Fruit fly (Drosophila melanogaster) whole organism, embryonic: ENCODE data around the gene edin.

Source experiments
- Adf1 ChIP-seq: fragments of 200-800 bp; sonication (Bioruptor generic); IDR thresholded peaks from 2 replicates; pipeline ENCODE4 v1.3.6; 2022; ENCODE audit warnings: missing biosample characterization, missing genetic modification characterization
- Atf3 ChIP-seq: fragments of 200-800 bp; sonication (Bioruptor generic); optimal IDR thresholded peaks from 3 replicates; lab custom pipeline; 2016; ENCODE audit warnings: missing biosample characterization, missing genetic modification characterization
- BtbVII ChIP-seq: fragments of 200-800 bp; sonication (Bioruptor generic); optimal IDR thresholded peaks from 3 replicates; lab custom pipeline; 2017; ENCODE audit warnings: missing biosample characterization, mild to moderate bottlenecking, missing genetic modification characterization
- CG10431 ChIP-seq: fragments of 200-800 bp; sonication (Bioruptor generic); optimal IDR thresholded peaks from 3 replicates; lab custom pipeline; 2018; ENCODE audit warnings: missing biosample characterization, mild to moderate bottlenecking, missing genetic modification characterization
- CG12104 ChIP-seq: fragments of 200-800 bp; sonication (Bioruptor generic); optimal IDR thresholded peaks from 3 replicates; lab custom pipeline; 2016; ENCODE audit warnings: missing biosample characterization, missing genetic modification characterization
- CG12236 ChIP-seq: fragments of 200-800 bp; sonication (Bioruptor generic); optimal IDR thresholded peaks from 2 replicates; lab custom pipeline; 2016; ENCODE audit warnings: missing biosample characterization, missing genetic modification characterization
- CG14965 ChIP-seq: fragments of 200-800 bp; sonication (Bioruptor generic); optimal IDR thresholded peaks from 2 replicates; lab custom pipeline; 2016; ENCODE audit warnings: missing biosample characterization, missing genetic modification characterization, borderline replicate concordance
- CG1603 ChIP-seq: fragments of 200-800 bp; sonication (Bioruptor generic); optimal IDR thresholded peaks from 2 replicates; lab custom pipeline; 2019; ENCODE audit warnings: missing biosample characterization, mild to moderate bottlenecking, missing genetic modification characterization, moderate library complexity
- CG17912 ChIP-seq: fragments of 200-800 bp; sonication (Bioruptor generic); optimal IDR thresholded peaks from 2 replicates; lab custom pipeline; 2018; ENCODE audit warnings: missing biosample characterization, mild to moderate bottlenecking, missing genetic modification characterization
- CG18764 ChIP-seq: fragments of 200-800 bp; sonication (Bioruptor generic); optimal IDR thresholded peaks from 3 replicates; lab custom pipeline; 2016; ENCODE audit warnings: missing biosample characterization, missing genetic modification characterization
- CG2116 ChIP-seq: fragments of 200-800 bp; sonication (Bioruptor generic); optimal IDR thresholded peaks from 3 replicates; lab custom pipeline; 2018; ENCODE audit warnings: missing biosample characterization, mild to moderate bottlenecking, missing genetic modification characterization
- CG3065 ChIP-seq: fragments of 200-800 bp; sonication (Bioruptor generic); optimal IDR thresholded peaks from 2 replicates; lab custom pipeline; 2016; ENCODE audit warnings: missing biosample characterization, missing genetic modification characterization
- CG3163 ChIP-seq: fragments of 200-800 bp; sonication (Bioruptor generic); optimal IDR thresholded peaks from 3 replicates; lab custom pipeline; 2016; ENCODE audit warnings: missing biosample characterization, missing genetic modification characterization
- CG32772 ChIP-seq: fragments of 200-800 bp; sonication (Bioruptor generic); IDR thresholded peaks from 2 replicates; pipeline ENCODE4 v1.3.6; 2022; ENCODE audit warnings: missing biosample characterization, missing genetic modification characterization
- CG34224 ChIP-seq: fragments of 200-800 bp; sonication (Bioruptor generic); IDR thresholded peaks from 3 replicates; pipeline ENCODE4 v1.3.6; 2022; ENCODE audit warnings: missing biosample characterization, missing genetic modification characterization; ENCODE audit not compliant: partially characterized antibody
- CG3847 ChIP-seq: fragments of 200-800 bp; sonication (Bioruptor generic); IDR thresholded peaks from 2 replicates; pipeline ENCODE4 v1.3.6; 2022; ENCODE audit warnings: missing biosample characterization, missing genetic modification characterization
- CG4404 ChIP-seq: fragments of 200-800 bp; sonication (Bioruptor generic); IDR thresholded peaks from 2 replicates; pipeline ENCODE4 v1.3.6; 2022; ENCODE audit warnings: missing biosample characterization, missing genetic modification characterization
- CG4617 ChIP-seq: fragments of 200-800 bp; sonication (Bioruptor generic); optimal IDR thresholded peaks from 3 replicates; lab custom pipeline; 2016; ENCODE audit warnings: missing biosample characterization, missing genetic modification characterization, borderline replicate concordance
- CG4707 ChIP-seq: fragments of 200-800 bp; sonication (Bioruptor generic); optimal IDR thresholded peaks from 2 replicates; lab custom pipeline; 2018; ENCODE audit warnings: missing biosample characterization, mild to moderate bottlenecking, missing genetic modification characterization, moderate library complexity
- CG5245 ChIP-seq: fragments of 200-800 bp; sonication (Bioruptor generic); optimal IDR thresholded peaks from 3 replicates; lab custom pipeline; 2016; ENCODE audit warnings: missing biosample characterization, missing genetic modification characterization
- CG7839 ChIP-seq: fragments of 200-800 bp; sonication (Bioruptor generic); optimal IDR thresholded peaks from 3 replicates; lab custom pipeline; 2018; ENCODE audit warnings: missing biosample characterization, mild to moderate bottlenecking, missing genetic modification characterization, moderate library complexity
- CG9727 ChIP-seq: fragments of 200-800 bp; sonication (Bioruptor generic); optimal IDR thresholded peaks from 3 replicates; lab custom pipeline; 2017; ENCODE audit warnings: missing biosample characterization, mild to moderate bottlenecking, missing genetic modification characterization
- CrebB ChIP-seq: fragments of 200-800 bp; sonication (Bioruptor generic); optimal IDR thresholded peaks from 3 replicates; lab custom pipeline; 2018; ENCODE audit warnings: missing biosample characterization, mild to moderate bottlenecking, missing genetic modification characterization
- Doc3 ChIP-seq: fragments of 200-800 bp; sonication (Bioruptor generic); IDR thresholded peaks from 3 replicates; pipeline ENCODE4 v1.3.6; 2022; ENCODE audit warnings: missing biosample characterization, missing genetic modification characterization; ENCODE audit not compliant: partially characterized antibody
- Ets97D ChIP-seq: fragments of 200-800 bp; sonication (Bioruptor generic); optimal IDR thresholded peaks from 3 replicates; lab custom pipeline; 2016; ENCODE audit warnings: missing biosample characterization, missing genetic modification characterization
- Gsc ChIP-seq: fragments of 200-800 bp; sonication (Bioruptor generic); IDR thresholded peaks from 2 replicates; pipeline ENCODE4 v1.3.6; 2022; ENCODE audit warnings: missing biosample characterization, missing genetic modification characterization
- Hmr ChIP-seq: fragments of 200-800 bp; sonication (Bioruptor generic); optimal IDR thresholded peaks from 3 replicates; lab custom pipeline; 2017; ENCODE audit warnings: mild to moderate bottlenecking, missing biosample characterization, missing genetic modification reagents, missing genetic modification characterization
- Meics ChIP-seq: fragments of 200-800 bp; sonication (Bioruptor generic); optimal IDR thresholded peaks from 2 replicates; lab custom pipeline; 2017; ENCODE audit warnings: missing biosample characterization, mild to moderate bottlenecking, missing genetic modification characterization
- Myb ChIP-seq: fragments of 200-800 bp; sonication (Bioruptor generic); optimal IDR thresholded peaks from 2 replicates; lab custom pipeline; 2016; ENCODE audit warnings: missing biosample characterization, missing genetic modification characterization
- Nf-YA ChIP-seq: fragments of 200-800 bp; sonication (Bioruptor generic); IDR thresholded peaks from 2 replicates; pipeline ENCODE4 v1.3.6; 2022; ENCODE audit warnings: missing biosample characterization, missing genetic modification characterization
- ac ChIP-seq: fragments of 200-800 bp; sonication (Bioruptor generic); optimal IDR thresholded peaks from 3 replicates; lab custom pipeline; 2017; ENCODE audit warnings: missing biosample characterization, mild to moderate bottlenecking, missing genetic modification characterization
- ase ChIP-seq: fragments of 200-800 bp; sonication (Bioruptor generic); IDR thresholded peaks from 3 replicates; pipeline ENCODE4 v1.3.6; 2022; ENCODE audit warnings: missing biosample characterization, missing genetic modification characterization
- bigmax ChIP-seq: fragments of 200-800 bp; sonication (Bioruptor generic); optimal IDR thresholded peaks from 2 replicates; lab custom pipeline; 2018; ENCODE audit warnings: missing biosample characterization, mild to moderate bottlenecking, missing genetic modification characterization
- crp ChIP-seq, 2 experiments: fragments of 200-800 bp; sonication (Bioruptor generic); optimal IDR thresholded peaks; 2 replicates in 1 of 2; 3 replicates in 1 of 2; lab custom pipeline; 2017; ENCODE audit warnings: missing biosample characterization in 2 of 2, missing genetic modification characterization in 2 of 2, mild to moderate bottlenecking in 1 of 2, moderate library complexity in 1 of 2
- ftz-f1 ChIP-seq: fragments of 200-800 bp; sonication (Bioruptor generic); optimal IDR thresholded peaks from 2 replicates; lab custom pipeline; 2016; ENCODE audit warnings: missing biosample characterization, missing genetic modification characterization
- gsb ChIP-seq: fragments of 200-800 bp; sonication (Bioruptor generic); IDR thresholded peaks from 2 replicates; pipeline ENCODE4 v1.3.6; 2022; ENCODE audit warnings: missing biosample characterization, missing genetic modification characterization
- hbn ChIP-seq: fragments of 200-800 bp; sonication (Bioruptor generic); IDR thresholded peaks from 2 replicates; pipeline ENCODE4 v1.3.6; 2022; ENCODE audit warnings: missing biosample characterization, missing genetic modification characterization; ENCODE audit not compliant: partially characterized antibody
- insv ChIP-seq, 2 experiments: fragments of 200-800 bp; sonication (Bioruptor generic); optimal IDR thresholded peaks; 3 replicates each; lab custom pipeline; 2016 to 2018; ENCODE audit warnings: missing biosample characterization in 2 of 2, missing genetic modification characterization in 2 of 2
- lab ChIP-seq: fragments of 200-800 bp; sonication (Bioruptor generic); optimal IDR thresholded peaks from 3 replicates; lab custom pipeline; 2017; ENCODE audit warnings: missing biosample characterization, missing genetic modification characterization, mild to moderate bottlenecking, moderate library complexity, missing genetic modification reagents
- lilli ChIP-seq: fragments of 200-800 bp; sonication (Bioruptor generic); optimal IDR thresholded peaks from 3 replicates; lab custom pipeline; 2016; ENCODE audit warnings: missing biosample characterization, missing genetic modification characterization
- mirr ChIP-seq: fragments of 200-800 bp; sonication (Bioruptor generic); optimal IDR thresholded peaks from 3 replicates; lab custom pipeline; 2018; ENCODE audit warnings: missing biosample characterization, mild to moderate bottlenecking, missing genetic modification characterization
- oc ChIP-seq: fragments of 200-800 bp; sonication (Bioruptor generic); optimal IDR thresholded peaks from 2 replicates; lab custom pipeline; 2018; ENCODE audit warnings: missing biosample characterization, mild to moderate bottlenecking, missing genetic modification characterization, moderate library complexity
- odd ChIP-seq: fragments of 200-800 bp; sonication (Bioruptor generic); optimal IDR thresholded peaks from 2 replicates; lab custom pipeline; 2017; ENCODE audit warnings: missing biosample characterization, mild to moderate bottlenecking, missing genetic modification characterization
- org-1 ChIP-seq: fragments of 200-800 bp; sonication (Bioruptor generic); optimal IDR thresholded peaks from 2 replicates; lab custom pipeline; 2017; ENCODE audit warnings: missing biosample characterization, missing genetic modification characterization
- p53 ChIP-seq: fragments of 200-800 bp; sonication (Bioruptor generic); optimal IDR thresholded peaks from 2 replicates; lab custom pipeline; 2016; ENCODE audit warnings: missing biosample characterization, missing genetic modification characterization
- peb ChIP-seq: fragments of 200-800 bp; sonication (Bioruptor generic); IDR thresholded peaks from 2 replicates; pipeline ENCODE4 v1.3.6; 2022; ENCODE audit warnings: missing biosample characterization, missing genetic modification characterization
- phol ChIP-seq: fragments of 200-800 bp; sonication (Bioruptor generic); optimal IDR thresholded peaks from 3 replicates; lab custom pipeline; 2018; ENCODE audit warnings: missing biosample characterization, mild to moderate bottlenecking, missing genetic modification characterization, moderate library complexity
- pnt ChIP-seq: fragments of 200-800 bp; sonication (Bioruptor generic); optimal IDR thresholded peaks from 3 replicates; lab custom pipeline; 2016; ENCODE audit warnings: missing biosample characterization, missing genetic modification characterization
- rib ChIP-seq: fragments of 200-800 bp; sonication (Bioruptor generic); IDR thresholded peaks from 2 replicates; pipeline ENCODE4 v1.3.6; 2022; ENCODE audit warnings: missing biosample characterization, missing genetic modification characterization
- sim ChIP-seq: fragments of 200-800 bp; sonication (Bioruptor generic); IDR thresholded peaks from 2 replicates; pipeline ENCODE4 v1.3.6; 2022; ENCODE audit warnings: missing biosample characterization, missing genetic modification characterization
- sna ChIP-seq: fragments of 200-800 bp; sonication (Bioruptor generic); IDR thresholded peaks from 2 replicates; pipeline ENCODE4 v1.3.6; 2022; ENCODE audit warnings: missing biosample characterization, missing genetic modification characterization; ENCODE audit not compliant: partially characterized antibody

Gene edin

DNA sequence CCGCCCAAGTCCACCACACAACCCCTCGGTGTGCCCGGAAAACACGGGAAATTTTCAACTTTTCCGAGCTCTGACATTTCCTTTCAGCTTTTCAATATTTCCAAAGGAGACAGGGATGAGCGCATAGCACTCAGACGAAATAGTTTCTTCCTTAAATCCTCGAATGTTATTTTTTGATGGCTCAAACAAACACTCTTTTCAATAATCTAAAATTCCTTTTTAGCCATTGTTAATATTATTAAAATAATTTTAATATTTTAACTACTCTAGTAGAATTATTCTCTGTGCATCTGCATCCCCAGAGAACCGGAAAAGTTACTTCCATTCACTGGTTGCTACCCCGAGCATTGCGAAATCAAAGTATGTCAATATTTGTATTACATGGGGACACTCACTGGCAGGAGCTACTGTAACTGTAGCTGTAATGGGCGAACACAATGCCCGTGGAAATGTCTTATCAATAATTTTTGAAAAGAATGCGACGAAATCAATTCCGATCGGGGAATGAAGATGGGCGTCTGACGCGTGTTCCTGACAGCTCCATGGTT lies 36.9 kb upstream of the edin start (continued):
- TF ChIP-seq CG3163 (GFP tag; lab: Kevin White, UChicago) (no peak), lilli (no peak), peb (no peak), CG18764 (GFP tag; lab: Kevin White, UChicago) (no peak), mirr (GFP tag; lab: Kevin White, UChicago) (no peak), CG12236 (GFP tag; lab: Kevin White, UChicago) (no peak), crp (GFP tag; optimal IDR thresholded peaks at IDR 0.05; lab: Kevin White, UChicago) (no peak), BtbVII (GFP tag; lab: Kevin White, UChicago) (no peak), CG32772 (GFP tag; lab: Robert Waterston, UW) (no peak), rib (no peak), ase (GFP tag; lab: Robert Waterston, UW) (no peak), Myb (GFP tag; lab: Kevin White, UChicago) (no peak), CG1603 (tag; lab: Kevin White, UChicago) (no peak), CG17912 (GFP tag; lab: Kevin White, UChicago) (no peak), sim (GFP tag; lab: Robert Waterston, UW) (0 out of 2 replicates have a peak, but pooled peaks have one; percentile 28), CG14965 (GFP tag; lab: Kevin White, UChicago) (no peak), CrebB (tag; lab: Kevin White, UChicago) (no peak), gsb (GFP tag; lab: Robert Waterston, UW) (no peak), lab (GFP tag; lab: Kevin White, UChicago) (peak; percentile 47), hbn (GFP tag; lab: Robert Waterston, UW) (no peak), CG7839 (tag; lab: Kevin White, UChicago) (peak; percentile 24), oc (tag; lab: Kevin White, UChicago) (no peak), CG12104 (GFP tag; lab: Kevin White, UChicago) (no peak), Meics (GFP tag; lab: Kevin White, UChicago) (peak; percentile 15), CG34224 (no peak), ftz-f1 (GFP tag; lab: Kevin White, UChicago) (no peak), CG9727 (GFP tag; lab: Kevin White, UChicago) (peak; percentile 36), CG4404 (GFP tag; lab: Robert Waterston, UW) (no peak), phol (peak; percentile 18), Atf3 (no peak), CG5245 (GFP tag; lab: Kevin White, UChicago) (no peak), odd (GFP tag; lab: Kevin White, UChicago) (no peak), ac (GFP tag; lab: Kevin White, UChicago) (no peak), Doc3 (GFP tag; lab: Robert Waterston, UW) (no peak), sna (GFP tag; lab: Robert Waterston, UW) (no peak), Adf1 (GFP tag; lab: Robert Waterston, UW) (no peak), insv (GFP tag; optimal IDR thresholded peaks at IDR 0.05; lab: Kevin White, UChicago) (no peak), pnt (no peak), bigmax (GFP tag; lab: Kevin White, UChicago) (no peak), Nf-YA (no peak), p53 (GFP tag; lab: Kevin White, UChicago) (no peak), org-1 (GFP tag; lab: Kevin White, UChicago) (no peak), CG3065 (GFP tag; lab: Kevin White, UChicago) (no peak), CG4707 (no peak), Ets97D (GFP tag; lab: Kevin White, UChicago) (no peak), CG4617 (GFP tag; lab: Kevin White, UChicago) (no peak), CG10431 (GFP tag; lab: Kevin White, UChicago) (peak; percentile 67), CG2116 (GFP tag; lab: Kevin White, UChicago) (no peak), CG3847 (no peak), Hmr (no peak), Gsc (GFP tag; lab: Robert Waterston, UW) (no peak)
